Fruit fly (Drosophila melanogaster) whole organism: ENCODE results near the gene CG11658.

Experiments used
- EcR ChIP-seq, 2 experiments: fragments of >200 bp; optimal IDR thresholded peaks; 2 replicates each; lab custom pipeline; 2017; ENCODE audit warnings: missing biosample characterization in 2 of 2, missing genetic modification characterization in 2 of 2, missing genetic modification reagents in 2 of 2
- pan ChIP-seq: fragments of >200 bp; optimal IDR thresholded peaks from 2 replicates; lab custom pipeline; 2017

DNA sequence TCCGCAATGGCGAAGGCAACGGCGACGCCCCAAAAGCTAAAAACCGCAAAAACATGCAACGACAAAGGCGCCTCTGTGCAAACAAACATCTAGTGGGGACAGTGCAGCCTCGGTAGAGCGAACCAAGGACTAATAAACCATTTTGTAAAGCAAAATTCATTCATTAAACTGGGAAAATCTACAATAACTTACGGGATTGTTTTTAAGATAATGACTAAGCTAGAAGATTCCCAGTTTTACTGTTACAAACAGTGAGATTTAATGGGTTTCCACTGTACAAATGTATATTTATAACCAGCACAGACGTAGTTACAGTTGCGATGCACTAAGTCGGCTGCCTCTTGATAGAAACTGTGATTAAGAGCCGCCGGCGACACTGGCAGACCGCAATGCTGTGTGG lies 52.2 kb downstream of the CG11658 start:
- TF ChIP-seq pan (lab: Kevin White, UChicago) (no peak), EcR (GFP tag; optimal IDR thresholded peaks at IDR 0.05; lab: Kevin White, UChicago) (no peak)
